Worm (Caenorhabditis elegans) whole organism, L2 larva: ENCODE measurements around the gene B0280.11.

Source experiments
- C34F6.9 ChIP-seq: fragments of 150-350 bp; optimal IDR thresholded peaks from 2 replicates; lab custom pipeline; 2014; ENCODE audit warnings: missing biosample characterization, missing genetic modification characterization
- F13H6.1 ChIP-seq: sonication (generic microtip); optimal IDR thresholded peaks from 2 replicates; lab custom pipeline; 2016; ENCODE audit warnings: missing genetic modification characterization, missing compliant biosample characterization
- Y55F3AM.14 ChIP-seq: fragments of 200-800 bp; sonication (Bioruptor generic); optimal IDR thresholded peaks from 2 replicates; lab custom pipeline; 2018; ENCODE audit warnings: mild to moderate bottlenecking, missing genetic modification characterization, missing compliant biosample characterization
- ZK546.5 ChIP-seq: sonication (generic microtip); optimal IDR thresholded peaks from 2 replicates; lab custom pipeline; 2017; ENCODE audit warnings: missing biosample characterization, missing genetic modification characterization
- alr-1 ChIP-seq: fragments of 150-350 bp; optimal IDR thresholded peaks from 2 replicates; lab custom pipeline; 2014; ENCODE audit warnings: missing biosample characterization, missing genetic modification characterization
- aly-2 ChIP-seq: fragments of 150-350 bp; optimal IDR thresholded peaks from 2 replicates; lab custom pipeline; 2014; ENCODE audit warnings: missing biosample characterization, missing genetic modification characterization
- ama-1 ChIP-seq: fragments of 150-350 bp; optimal IDR thresholded peaks from 2 replicates; lab custom pipeline; 2018; ENCODE audit warnings: inconsistent platforms
- ceh-16 ChIP-seq: fragments of 150-350 bp; optimal IDR thresholded peaks from 2 replicates; lab custom pipeline; 2014; ENCODE audit warnings: missing biosample characterization, missing genetic modification characterization
- ceh-82 ChIP-seq: fragments of 150-350 bp; optimal IDR thresholded peaks from 2 replicates; lab custom pipeline; 2014; ENCODE audit warnings: missing biosample characterization, missing genetic modification characterization
- crh-2 ChIP-seq: sonication (generic microtip); optimal IDR thresholded peaks from 2 replicates; lab custom pipeline; 2017; ENCODE audit warnings: missing biosample characterization, missing genetic modification characterization
- dmd-4 ChIP-seq: sonication (generic microtip); optimal IDR thresholded peaks from 2 replicates; lab custom pipeline; 2017; ENCODE audit warnings: missing biosample characterization, missing genetic modification characterization
- egl-27 ChIP-seq: sonication (generic microtip); optimal IDR thresholded peaks from 3 replicates; lab custom pipeline; 2017; ENCODE audit warnings: missing biosample characterization, missing genetic modification reagents, missing genetic modification characterization
- elt-1 ChIP-seq: fragments of 150-350 bp; optimal IDR thresholded peaks from 2 replicates; lab custom pipeline; 2014; ENCODE audit warnings: missing biosample characterization, missing genetic modification characterization
- gmeb-1 ChIP-seq: fragments of 150-350 bp; optimal IDR thresholded peaks from 2 replicates; lab custom pipeline; 2014; ENCODE audit warnings: missing biosample characterization, missing genetic modification characterization
- lin-11 ChIP-seq: fragments of 150-350 bp; sonication (generic microtip); optimal IDR thresholded peaks from 2 replicates; lab custom pipeline; 2014; ENCODE audit warnings: missing biosample characterization, missing genetic modification characterization, inconsistent platforms, mixed read lengths
- lin-13 ChIP-seq: fragments of 150-350 bp; optimal IDR thresholded peaks from 2 replicates; lab custom pipeline; 2014; ENCODE audit warnings: missing biosample characterization, missing genetic modification reagents, missing genetic modification characterization
- lin-39 ChIP-seq: fragments of 150-350 bp; optimal IDR thresholded peaks from 2 replicates; lab custom pipeline; 2014; ENCODE audit warnings: missing biosample characterization, missing genetic modification reagents, missing genetic modification characterization
- mab-5 ChIP-seq: fragments of 150-350 bp; optimal IDR thresholded peaks from 2 replicates; lab custom pipeline; 2014; ENCODE audit warnings: missing biosample characterization, missing genetic modification characterization
- mbf-1 ChIP-seq: sonication (generic microtip); optimal IDR thresholded peaks from 2 replicates; lab custom pipeline; 2017; ENCODE audit warnings: missing biosample characterization, missing genetic modification characterization
- mdl-1 ChIP-seq, 2 experiments: fragments of 150-350 bp in 1 of 2; sonication (generic microtip) in 1 of 2; optimal IDR thresholded peaks; 2 replicates each; lab custom pipeline; 2017; ENCODE audit warnings: missing biosample characterization in 2 of 2, missing genetic modification characterization in 2 of 2
- nhr-10 ChIP-seq: sonication (generic microtip); optimal IDR thresholded peaks from 2 replicates; lab custom pipeline; 2017; ENCODE audit warnings: missing biosample characterization, missing genetic modification characterization
- nhr-11 ChIP-seq: fragments of 150-350 bp; optimal IDR thresholded peaks from 2 replicates; lab custom pipeline; 2014; ENCODE audit warnings: missing biosample characterization, missing genetic modification characterization
- nhr-129 ChIP-seq: fragments of 150-350 bp; optimal IDR thresholded peaks from 2 replicates; lab custom pipeline; 2014; ENCODE audit warnings: missing biosample characterization, missing genetic modification characterization
- nhr-21 ChIP-seq: fragments of 150-350 bp; optimal IDR thresholded peaks from 2 replicates; lab custom pipeline; 2014; ENCODE audit warnings: missing biosample characterization, missing genetic modification characterization
- nhr-23 ChIP-seq: fragments of 150-350 bp; optimal IDR thresholded peaks from 2 replicates; lab custom pipeline; 2014; ENCODE audit warnings: missing biosample characterization, missing genetic modification reagents, missing genetic modification characterization
- nhr-237 ChIP-seq: fragments of 150-350 bp; optimal IDR thresholded peaks from 2 replicates; lab custom pipeline; 2014; ENCODE audit warnings: missing biosample characterization, missing genetic modification characterization
- nhr-25 ChIP-seq: fragments of 150-350 bp; sonication (generic microtip); optimal IDR thresholded peaks from 3 replicates; lab custom pipeline; 2014; ENCODE audit warnings: missing biosample characterization, missing genetic modification characterization
- nhr-6 ChIP-seq: fragments of 150-350 bp; optimal IDR thresholded peaks from 2 replicates; lab custom pipeline; 2014; ENCODE audit warnings: missing biosample characterization, missing genetic modification characterization
- nhr-77 ChIP-seq: fragments of 150-350 bp; optimal IDR thresholded peaks from 2 replicates; lab custom pipeline; 2014; ENCODE audit warnings: missing biosample characterization, missing genetic modification characterization
- peb-1 ChIP-seq: fragments of 150-350 bp; optimal IDR thresholded peaks from 2 replicates; lab custom pipeline; 2014; ENCODE audit warnings: missing biosample characterization, missing genetic modification characterization
- sem-4 ChIP-seq: fragments of 150-350 bp; optimal IDR thresholded peaks from 2 replicates; lab custom pipeline; 2014; ENCODE audit warnings: missing biosample characterization, missing genetic modification reagents, missing genetic modification characterization
- sma-3 ChIP-seq: sonication (generic microtip); optimal IDR thresholded peaks from 2 replicates; lab custom pipeline; 2016; ENCODE audit warnings: missing genetic modification reagents, missing genetic modification characterization, missing compliant biosample characterization
- sma-9 ChIP-seq, 2 experiments: fragments of 150-350 bp in 1 of 2; sonication (generic microtip) in 1 of 2; optimal IDR thresholded peaks; 2 replicates each; lab custom pipeline; 2014 to 2016; ENCODE audit warnings: missing genetic modification characterization in 2 of 2, mild to moderate bottlenecking in 1 of 2, missing biosample characterization in 1 of 2, missing compliant biosample characterization in 1 of 2, missing genetic modification reagents in 1 of 2, moderate library complexity in 1 of 2
- snpc-4 ChIP-seq: fragments of 150-350 bp; optimal IDR thresholded peaks from 2 replicates; lab custom pipeline; 2014; ENCODE audit warnings: missing biosample characterization, missing genetic modification characterization
- unc-39 ChIP-seq: fragments of 150-350 bp; optimal IDR thresholded peaks from 2 replicates; lab custom pipeline; 2014; ENCODE audit warnings: missing biosample characterization, missing genetic modification characterization
- unc-55 ChIP-seq: fragments of 150-350 bp; sonication (generic microtip); optimal IDR thresholded peaks from 3 replicates; lab custom pipeline; 2014; ENCODE audit warnings: missing biosample characterization, missing genetic modification reagents, missing genetic modification characterization
- unc-62 ChIP-seq: fragments of 150-350 bp; optimal IDR thresholded peaks from 2 replicates; lab custom pipeline; 2014; ENCODE audit warnings: missing biosample characterization, missing genetic modification reagents, missing genetic modification characterization
- zag-1 ChIP-seq: fragments of 150-350 bp; optimal IDR thresholded peaks from 2 replicates; lab custom pipeline; 2014; ENCODE audit warnings: missing biosample characterization, missing genetic modification characterization
- ztf-1 ChIP-seq: fragments of 200-800 bp; sonication (Bioruptor generic); conservative IDR thresholded peaks from 2 replicates; pipeline ENCODE4 v1.3.6; 2022; ENCODE audit warnings: missing genetic modification characterization, missing compliant biosample characterization
- ztf-11 ChIP-seq: sonication (generic microtip); optimal IDR thresholded peaks from 2 replicates; lab custom pipeline; 2017; ENCODE audit warnings: missing biosample characterization, missing genetic modification characterization
- ztf-4 ChIP-seq: fragments of 150-350 bp; optimal IDR thresholded peaks from 2 replicates; lab custom pipeline; 2014; ENCODE audit warnings: missing biosample characterization, missing genetic modification characterization

B0280.11 gene

ce11 chrIII:7179538-7180301 is 41.6 kb upstream of the B0280.11 start, which contains the start of the genes rps-14 and rpl-36 (continued):
- peak; percentile 90 for TF ChIP-seq sma-3 (GFP tag; lab: Kevin White, UChicago)
- peak; percentile 83 for TF ChIP-seq F13H6.1 (tag; lab: Kevin White, UChicago)
- TF ChIP-seq aly-2 (tag; lab: Kevin White, UChicago), result no peak
- TF ChIP-seq nhr-129 (tag; lab: Kevin White, UChicago), result peak; percentile 88
- TF ChIP-seq sem-4 (tag; lab: Kevin White, UChicago), result peak; percentile 78

- TF ChIP-seq mdl-1 (tag; optimal IDR thresholded peaks at IDR 0.05; lab: Kevin White, UChicago) (no peak), unc-62 (no peak)
These were observed 40.4 kb upstream of the B0280.11 start for ce11 chrIII:7178497-7178896.

- no peak for TF ChIP-seq sma-3 (GFP tag; lab: Kevin White, UChicago)
- no peak for TF ChIP-seq mbf-1 (tag; lab: Kevin White, UChicago)
- TF ChIP-seq nhr-6 (tag; lab: Kevin White, UChicago), result no peak
- TF ChIP-seq nhr-129 (tag; lab: Kevin White, UChicago), result no peak
- no peak for TF ChIP-seq F13H6.1 (tag; lab: Kevin White, UChicago)
- TF ChIP-seq nhr-23 (tag; lab: Kevin White, UChicago), result no peak
These were observed 32.0 kb upstream of the B0280.11 start for ce11 chrIII:7170090-7170489.

ce11 chrIII:7167568-7167937 is 29.5 kb upstream of the B0280.11 start, which contains the start of gene acs-4:
acs-4 (plus strand) TSS chrIII:7167838.
- TF ChIP-seq nhr-129 (tag; lab: Kevin White, UChicago), result no peak
- TF ChIP-seq peb-1 (tag; lab: Kevin White, UChicago), result no peak
- no peak for TF ChIP-seq lin-11
- no peak for TF ChIP-seq Y55F3AM.14 (GFP tag; lab: Kevin White, UChicago)
- TF ChIP-seq nhr-77 (tag; lab: Kevin White, UChicago), result no peak
- no peak for TF ChIP-seq gmeb-1
- TF ChIP-seq nhr-237, result no peak
- TF ChIP-seq mab-5 (tag; lab: Kevin White, UChicago), result no peak
- no peak for TF ChIP-seq dmd-4 (tag; lab: Kevin White, UChicago)
- no peak for TF ChIP-seq nhr-6 (tag; lab: Kevin White, UChicago)
- no peak for TF ChIP-seq lin-39 (tag; lab: Kevin White, UChicago)
- no peak for TF ChIP-seq F13H6.1 (tag; lab: Kevin White, UChicago)

- TF ChIP-seq ceh-82 (tag; lab: Kevin White, UChicago) (no peak), Y55F3AM.14 (GFP tag; lab: Kevin White, UChicago) (no peak), egl-27 (peak; percentile 74), C34F6.9 (tag; lab: Kevin White, UChicago) (peak; percentile 77), aly-2 (tag; lab: Kevin White, UChicago) (no peak), snpc-4 (tag; lab: Kevin White, UChicago) (no peak), gmeb-1 (no peak), ztf-11 (tag; lab: Kevin White, UChicago) (no peak), nhr-21 (tag; lab: Kevin White, UChicago) (no peak), ZK546.5 (no peak), unc-39 (tag; lab: Kevin White, UChicago) (no peak), dmd-4 (tag; lab: Kevin White, UChicago) (no peak), ztf-4 (peak; percentile 32), ama-1 (lab: Kevin White, UChicago) (no peak), zag-1 (tag; lab: Kevin White, UChicago) (peak; percentile 62), ztf-1 (GFP tag; lab: Robert Waterston, UW) (no peak), lin-39 (tag; lab: Kevin White, UChicago) (no peak), nhr-11 (tag; lab: Kevin White, UChicago) (no peak), nhr-129 (tag; lab: Kevin White, UChicago) (peak; percentile 76), lin-13 (peak; percentile 5), crh-2 (tag; lab: Kevin White, UChicago) (peak; percentile 71), nhr-23 (tag; lab: Kevin White, UChicago) (no peak), alr-1 (no peak), nhr-25 (tag; lab: Kevin White, UChicago) (peak; percentile 5), mdl-1 (tag; optimal IDR thresholded peaks at IDR 0.05; lab: Kevin White, UChicago) (peak; percentile 23 to 29), elt-1 (no peak), unc-55 (GFP tag; lab: Kevin White, UChicago) (peak; percentile 82), sma-9 (GFP tag; optimal IDR thresholded peaks at IDR 0.05; lab: Kevin White, UChicago) (peak; percentile 13), sma-9 (tag; optimal IDR thresholded peaks at IDR 0.05; lab: Kevin White, UChicago) (no peak), ceh-16 (tag; lab: Kevin White, UChicago) (no peak), unc-62 (no peak), nhr-10 (no peak)
These were observed 28.8 kb upstream of the B0280.11 start for ce11 chrIII:7166664-7167567.
